Worm (Caenorhabditis elegans) whole organism, young adult: ENCODE results near the gene srw-71.
A peak's percentile ranks its signal among the peaks of the same experiment; 100 is the strongest.

Experiments used
- B0019.2 ChIP-seq: fragments of 200-800 bp; sonication (Bioruptor generic); conservative IDR thresholded peaks from 2 replicates; pipeline ENCODE4 v1.3.6; 2022; ENCODE audit warnings: missing genetic modification reagents, missing genetic modification characterization, missing compliant biosample characterization
- B0261.1 ChIP-seq: sonication (generic microtip); optimal IDR thresholded peaks from 2 replicates; lab custom pipeline; 2016; ENCODE audit warnings: mild to moderate bottlenecking, missing genetic modification characterization, moderate library complexity, missing compliant biosample characterization
- F10E7.11 ChIP-seq: sonication (generic microtip); optimal IDR thresholded peaks from 2 replicates; lab custom pipeline; 2017; ENCODE audit warnings: mild to moderate bottlenecking, missing genetic modification characterization, moderate library complexity, missing compliant biosample characterization
- F22D6.2 ChIP-seq: sonication (generic microtip); optimal IDR thresholded peaks from 2 replicates; lab custom pipeline; 2016; ENCODE audit warnings: mild to moderate bottlenecking, missing genetic modification characterization, missing compliant biosample characterization
- F23B12.7 ChIP-seq: sonication (generic microtip); optimal IDR thresholded peaks from 2 replicates; lab custom pipeline; 2017; ENCODE audit warnings: missing genetic modification characterization, mild to moderate bottlenecking, missing compliant biosample characterization, antibody characterized with exemption, moderate library complexity; ENCODE audit not compliant: insufficient read depth
- F37B4.10 ChIP-seq: fragments of 200-800 bp; sonication (Bioruptor generic); IDR thresholded peaks from 2 replicates; pipeline ENCODE4 v1.3.6; 2022; ENCODE audit warnings: missing genetic modification characterization, missing compliant biosample characterization
- F39B2.1 ChIP-seq: fragments of 200-800 bp; sonication (Bioruptor generic); IDR thresholded peaks from 2 replicates; pipeline ENCODE4 v1.3.6; 2022; ENCODE audit warnings: missing genetic modification reagents, missing genetic modification characterization, missing compliant biosample characterization
- F52B5.7 ChIP-seq: sonication (generic microtip); optimal IDR thresholded peaks from 2 replicates; lab custom pipeline; 2016; ENCODE audit warnings: mild to moderate bottlenecking, missing genetic modification characterization, missing compliant biosample characterization
- F55B11.4 ChIP-seq: sonication (generic microtip); optimal IDR thresholded peaks from 2 replicates; lab custom pipeline; 2016; ENCODE audit warnings: missing compliant biosample characterization, missing genetic modification characterization, borderline replicate concordance; ENCODE audit not compliant: insufficient read depth
- K11D2.4 ChIP-seq: fragments of 200-800 bp; sonication (Bioruptor generic); IDR thresholded peaks from 2 replicates; pipeline ENCODE4 v1.3.6; 2022; ENCODE audit warnings: missing genetic modification reagents, missing genetic modification characterization, missing compliant biosample characterization
- K12H6.12 ChIP-seq: fragments of 200-800 bp; sonication (Bioruptor generic); optimal IDR thresholded peaks from 2 replicates; lab custom pipeline; 2018; ENCODE audit warnings: mild to moderate bottlenecking, missing genetic modification characterization, missing compliant biosample characterization
- Y53F4B.3 ChIP-seq: fragments of 200-800 bp; sonication (Bioruptor generic); IDR thresholded peaks from 2 replicates; pipeline ENCODE4 v1.3.6; 2022; ENCODE audit warnings: missing genetic modification reagents, missing genetic modification characterization, missing compliant biosample characterization
- Y95B8A.8 ChIP-seq: fragments of 200-800 bp; sonication (Bioruptor generic); IDR thresholded peaks from 2 replicates; pipeline ENCODE4 v1.3.6; 2022; ENCODE audit warnings: missing genetic modification reagents, missing genetic modification characterization, missing compliant biosample characterization
- ZK185.1 ChIP-seq: sonication (generic microtip); optimal IDR thresholded peaks from 2 replicates; lab custom pipeline; 2016; ENCODE audit warnings: mild to moderate bottlenecking, missing genetic modification characterization, missing compliant biosample characterization; ENCODE audit not compliant: poor library complexity, severe bottlenecking
- atf-7 ChIP-seq: sonication (generic microtip); optimal IDR thresholded peaks from 2 replicates; lab custom pipeline; 2017; ENCODE audit warnings: mild to moderate bottlenecking, missing genetic modification characterization, missing compliant biosample characterization
- cebp-1 ChIP-seq, 2 experiments: fragments of 200-800 bp in 1 of 2; sonication (Bioruptor generic) in 1 of 2; sonication (generic microtip) in 1 of 2; IDR thresholded peaks in 1 of 2; optimal IDR thresholded peaks in 1 of 2; 2 replicates each; pipeline versions ENCODE4 v1.3.6 to Lab custom; 2017 to 2022; ENCODE audit warnings: missing compliant biosample characterization in 2 of 2, missing genetic modification characterization in 2 of 2, mild to moderate bottlenecking in 1 of 2, missing genetic modification reagents in 1 of 2, moderate library complexity in 1 of 2
- ceh-100 ChIP-seq: fragments of 200-800 bp; sonication (Bioruptor generic); IDR thresholded peaks from 2 replicates; pipeline ENCODE4 v1.3.6; 2022; ENCODE audit warnings: missing genetic modification reagents, missing genetic modification characterization, missing compliant biosample characterization
- chd-7 ChIP-seq: sonication (generic microtip); optimal IDR thresholded peaks from 2 replicates; lab custom pipeline; 2016; ENCODE audit warnings: mild to moderate bottlenecking, missing genetic modification characterization, moderate library complexity, missing compliant biosample characterization
- die-1 ChIP-seq: sonication (generic microtip); optimal IDR thresholded peaks from 2 replicates; lab custom pipeline; 2016; ENCODE audit warnings: missing genotype, mild to moderate bottlenecking, missing genetic modification characterization, missing compliant biosample characterization
- dpl-1 ChIP-seq: fragments of 150-350 bp; optimal IDR thresholded peaks from 2 replicates; lab custom pipeline; 2014; ENCODE audit warnings: missing biosample characterization, missing genetic modification reagents, missing genetic modification characterization
- egl-18 ChIP-seq: fragments of 200-800 bp; sonication (Bioruptor generic); IDR thresholded peaks from 2 replicates; pipeline ENCODE4 v1.3.6; 2022; ENCODE audit warnings: missing genetic modification reagents, missing genetic modification characterization, missing compliant biosample characterization
- egrh-3 ChIP-seq: fragments of 200-800 bp; sonication (Bioruptor generic); IDR thresholded peaks from 2 replicates; pipeline ENCODE4 v1.3.6; 2022; ENCODE audit warnings: missing genetic modification reagents, missing genetic modification characterization, missing compliant biosample characterization
- lin-26 ChIP-seq: fragments of 200-800 bp; sonication (Bioruptor generic); IDR thresholded peaks from 2 replicates; pipeline ENCODE4 v1.3.6; 2022; ENCODE audit warnings: missing genetic modification reagents, missing genetic modification characterization, missing compliant biosample characterization
- lin-35 ChIP-seq, 3 experiments: fragments of 150-350 bp in 2 of 3; sonication (generic microtip) in 1 of 3; optimal IDR thresholded peaks; 2 replicates each; lab custom pipeline; 2014 to 2018; ENCODE audit warnings: missing biosample characterization in 3 of 3, missing genetic modification characterization in 3 of 3, missing genetic modification reagents in 3 of 3
- lir-1 ChIP-seq: fragments of 200-800 bp; sonication (Bioruptor generic); conservative IDR thresholded peaks from 2 replicates; pipeline ENCODE4 v1.3.6; 2022; ENCODE audit warnings: missing genetic modification reagents, missing genetic modification characterization, missing compliant biosample characterization
- lsy-27 ChIP-seq: sonication (generic microtip); optimal IDR thresholded peaks from 2 replicates; lab custom pipeline; 2017; ENCODE audit warnings: missing genetic modification characterization, mild to moderate bottlenecking, missing compliant biosample characterization, antibody characterized with exemption, missing genotype, borderline replicate concordance; ENCODE audit not compliant: insufficient read depth
- madf-6 ChIP-seq: fragments of 200-800 bp; sonication (Bioruptor generic); IDR thresholded peaks from 2 replicates; pipeline ENCODE4 v1.3.6; 2022; ENCODE audit warnings: missing genetic modification reagents, missing genetic modification characterization, missing compliant biosample characterization
- mcd-1 ChIP-seq: fragments of 200-800 bp; sonication (Bioruptor generic); IDR thresholded peaks from 2 replicates; pipeline ENCODE4 v1.3.6; 2022; ENCODE audit warnings: missing genetic modification reagents, missing genetic modification characterization, missing compliant biosample characterization
- nfyb-1 ChIP-seq: fragments of 200-800 bp; sonication (Bioruptor generic); IDR thresholded peaks from 2 replicates; pipeline ENCODE4 v1.3.6; 2022; ENCODE audit warnings: missing genetic modification reagents, missing genetic modification characterization, missing compliant biosample characterization
- nhr-90 ChIP-seq: sonication (generic microtip); optimal IDR thresholded peaks from 2 replicates; lab custom pipeline; 2016; ENCODE audit warnings: missing genotype, mild to moderate bottlenecking, missing genetic modification characterization, missing compliant biosample characterization
- repo-1 ChIP-seq: sonication (generic microtip); optimal IDR thresholded peaks from 2 replicates; lab custom pipeline; 2017; ENCODE audit warnings: mild to moderate bottlenecking, missing genetic modification characterization, missing compliant biosample characterization
- rpc-1 ChIP-seq, 2 experiments: fragments of 150-350 bp in 1 of 2; sonication (generic microtip) in 1 of 2; optimal IDR thresholded peaks; 2 replicates each; lab custom pipeline; 2014 to 2018; ENCODE audit warnings: missing biosample characterization in 1 of 2, missing genetic modification characterization in 1 of 2, missing genetic modification reagents in 1 of 2, missing genotype in 1 of 2
- snpc-1.1 ChIP-seq: sonication (generic microtip); optimal IDR thresholded peaks from 2 replicates; lab custom pipeline; 2017; ENCODE audit warnings: missing genetic modification characterization, mild to moderate bottlenecking, missing compliant biosample characterization, antibody characterized with exemption, moderate library complexity, missing genotype, missing genetic modification reagents; ENCODE audit not compliant: insufficient read depth
- snpc-1.3 ChIP-seq: sonication (generic microtip); optimal IDR thresholded peaks from 2 replicates; lab custom pipeline; 2017; ENCODE audit warnings: missing genetic modification characterization, mild to moderate bottlenecking, missing compliant biosample characterization, antibody characterized with exemption, moderate library complexity, missing genotype, missing genetic modification reagents; ENCODE audit not compliant: insufficient read depth
- snpc-4 ChIP-seq, 5 experiments: fragments of 150-350 bp in 1 of 5; sonication (generic microtip) in 4 of 5; optimal IDR thresholded peaks; 2 replicates each; lab custom pipeline; 2014 to 2018; ENCODE audit warnings: missing genetic modification characterization in 5 of 5, missing biosample characterization in 3 of 5, antibody characterized with exemption in 2 of 5, mild to moderate bottlenecking in 2 of 5, missing compliant biosample characterization in 2 of 5, missing genotype in 2 of 5, moderate library complexity in 2 of 5, missing genetic modification reagents in 1 of 5
- somi-1 ChIP-seq: fragments of 200-800 bp; sonication (Bioruptor generic); optimal IDR thresholded peaks from 2 replicates; lab custom pipeline; 2018; ENCODE audit warnings: mild to moderate bottlenecking, missing genetic modification characterization, missing compliant biosample characterization
- sptf-2 ChIP-seq: fragments of 200-800 bp; sonication (Bioruptor generic); optimal IDR thresholded peaks from 2 replicates; lab custom pipeline; 2018; ENCODE audit warnings: mild to moderate bottlenecking, missing genetic modification characterization, missing compliant biosample characterization
- tlf-1 ChIP-seq: fragments of 200-800 bp; sonication (Bioruptor generic); optimal IDR thresholded peaks from 2 replicates; lab custom pipeline; 2018; ENCODE audit warnings: mild to moderate bottlenecking, missing genetic modification characterization, missing compliant biosample characterization
- zfh-2 ChIP-seq: fragments of 200-800 bp; sonication (Bioruptor generic); conservative IDR thresholded peaks from 2 replicates; pipeline ENCODE4 v1.3.6; 2022; ENCODE audit warnings: missing genetic modification reagents, missing genetic modification characterization, missing compliant biosample characterization
- ztf-3 ChIP-seq: fragments of 200-800 bp; sonication (Bioruptor generic); optimal IDR thresholded peaks from 2 replicates; lab custom pipeline; 2018; ENCODE audit warnings: mild to moderate bottlenecking, missing genetic modification characterization, missing compliant biosample characterization

srw-71 gene

ce11 chrV:7439807-7440206, 8.9 kb upstream of the srw-71 start, which contains the start of gene try-13:
TSS of gene try-13 (plus strand) at chrV:7440107.
- TF ChIP-seq nfyb-1 (GFP tag; lab: Robert Waterston, UW) (no peak), F37B4.10 (no peak), Y53F4B.3 (no peak), B0019.2 (GFP tag; lab: Robert Waterston, UW) (no peak), nhr-90 (tag; lab: Kevin White, UChicago) (no peak), egrh-3 (GFP tag; lab: Robert Waterston, UW) (no peak), K11D2.4 (GFP tag; lab: Robert Waterston, UW) (no peak), snpc-4 (GFP tag; optimal IDR thresholded peaks at IDR 0.05; lab: Kevin White, UChicago) (no peak), snpc-4 (tag; optimal IDR thresholded peaks at IDR 0.05; lab: Kevin White, UChicago) (no peak), F55B11.4 (tag; lab: Kevin White, UChicago) (no peak), repo-1 (no peak)

ce11 chrV:7437985-7438384, 7.1 kb upstream of the srw-71 start, which contains the start of gene F25E5.16:
TSS of gene F25E5.16 (plus strand) at chrV:7438285.
- TF ChIP-seq dpl-1 (no peak), ZK185.1 (tag; lab: Kevin White, UChicago) (no peak), B0261.1 (tag; lab: Kevin White, UChicago) (no peak), lsy-27 (tag; lab: Kevin White, UChicago) (no peak), snpc-1.3 (tag; lab: Kevin White, UChicago) (no peak), F39B2.1 (GFP tag; lab: Robert Waterston, UW) (no peak), Y95B8A.8 (GFP tag; lab: Robert Waterston, UW) (no peak), lir-1 (GFP tag; lab: Robert Waterston, UW) (no peak), somi-1 (GFP tag; lab: Kevin White, UChicago) (no peak), K12H6.12 (tag; lab: Kevin White, UChicago) (no peak), tlf-1 (no peak), F22D6.2 (tag; lab: Kevin White, UChicago) (no peak), die-1 (tag; lab: Kevin White, UChicago) (no peak)

- peak; percentile 10 for TF ChIP-seq F52B5.7 (tag; lab: Kevin White, UChicago)
- 0 out of 2 replicates have a peak, but pooled peaks have one; percentile 16 for TF ChIP-seq K11D2.4 (GFP tag; lab: Robert Waterston, UW)
- TF ChIP-seq sptf-2, result no peak
- TF ChIP-seq lin-35 (GFP tag; optimal IDR thresholded peaks at IDR 0.05; lab: Kevin White, UChicago), result no peak
- TF ChIP-seq mcd-1 (GFP tag; lab: Robert Waterston, UW), result peak; percentile 18; the same call in 1 of the 2 replicates
- TF ChIP-seq ceh-100 (GFP tag; lab: Robert Waterston, UW), result no peak
- TF ChIP-seq F10E7.11 (tag; lab: Kevin White, UChicago), result peak; percentile 63
Observed at ce11 chrV:7437538-7437937, 6.6 kb upstream of the srw-71 start, which contains the start of gene F25E5.9. TSS of gene F25E5.9 (minus strand) at chrV:7437919.

ce11 chrV:7436911-7437310, 6.0 kb upstream of the srw-71 start:
- TF ChIP-seq ztf-3 (GFP tag; lab: Kevin White, UChicago), result no peak
- TF ChIP-seq lin-26, result peak; percentile 9; the same call in 1 of the 2 replicates
- TF ChIP-seq egl-18 (GFP tag; lab: Robert Waterston, UW), result no peak
- TF ChIP-seq madf-6, result 0 out of 2 replicates have a peak, but pooled peaks have one; percentile 32
- TF ChIP-seq snpc-1.1 (tag; lab: Kevin White, UChicago), result no peak
- no peak for TF ChIP-seq tlf-1
- TF ChIP-seq cebp-1 (GFP tag; IDR thresholded peaks at IDR 0.05; lab: Robert Waterston, UW), result 0 out of 2 replicates have a peak, but pooled peaks have one; percentile 21
- TF ChIP-seq cebp-1 (tag; optimal IDR thresholded peaks at IDR 0.05; lab: Kevin White, UChicago), result no peak
- TF ChIP-seq F23B12.7 (tag; lab: Kevin White, UChicago), result no peak
- TF ChIP-seq die-1 (tag; lab: Kevin White, UChicago), result peak; percentile 19
- no peak for TF ChIP-seq atf-7 (tag; lab: Kevin White, UChicago)
- TF ChIP-seq chd-7 (tag; lab: Kevin White, UChicago), result peak; percentile 32
- TF ChIP-seq rpc-1 (optimal IDR thresholded peaks at IDR 0.05; lab: Kevin White, UChicago), result no peak
- no peak for TF ChIP-seq rpc-1 (tag; optimal IDR thresholded peaks at IDR 0.05; lab: Kevin White, UChicago)
- TF ChIP-seq B0019.2 (GFP tag; lab: Robert Waterston, UW), result no peak
- TF ChIP-seq ZK185.1 (tag; lab: Kevin White, UChicago), result peak; percentile 65
- TF ChIP-seq zfh-2 (GFP tag; lab: Robert Waterston, UW), result no peak
- TF ChIP-seq somi-1 (GFP tag; lab: Kevin White, UChicago), result peak; percentile 4
